Worm (Caenorhabditis elegans) whole organism, late embryonic: ENCODE data around the gene F01F1.14.
A peak's percentile ranks its signal among the peaks of the same experiment; 100 is the strongest.

Source experiments
- C08G9.2 ChIP-seq: sonication (generic microtip); optimal IDR thresholded peaks from 2 replicates; lab custom pipeline; 2016; ENCODE audit warnings: mild to moderate bottlenecking, missing genetic modification characterization, moderate library complexity, missing compliant biosample characterization
- C38D4.7 ChIP-seq: fragments of 200-800 bp; sonication (Bioruptor generic); optimal IDR thresholded peaks from 2 replicates; lab custom pipeline; 2018; ENCODE audit warnings: mild to moderate bottlenecking, missing genetic modification characterization, moderate library complexity, missing compliant biosample characterization
- Y22D7AL.16 ChIP-seq: sonication (generic microtip); optimal IDR thresholded peaks from 2 replicates; lab custom pipeline; 2016; ENCODE audit warnings: missing genetic modification characterization, missing compliant biosample characterization
- ahr-1 ChIP-seq: sonication (generic microtip); optimal IDR thresholded peaks from 2 replicates; lab custom pipeline; 2016; ENCODE audit warnings: missing genetic modification characterization, missing compliant biosample characterization
- ceh-18 ChIP-seq: sonication (generic microtip); optimal IDR thresholded peaks from 2 replicates; lab custom pipeline; 2016; ENCODE audit warnings: missing genetic modification characterization, missing compliant biosample characterization
- ceh-22 ChIP-seq: sonication (generic microtip); optimal IDR thresholded peaks from 2 replicates; lab custom pipeline; 2017; ENCODE audit warnings: missing biosample characterization, missing genetic modification characterization
- ceh-34 ChIP-seq: sonication (generic microtip); optimal IDR thresholded peaks from 2 replicates; lab custom pipeline; 2016; ENCODE audit warnings: mild to moderate bottlenecking, missing genetic modification characterization, missing compliant biosample characterization
- ceh-45 ChIP-seq: fragments of 200-800 bp; sonication (Bioruptor generic); IDR thresholded peaks from 2 replicates; pipeline ENCODE4 v1.3.6; 2022; ENCODE audit warnings: missing genetic modification reagents, missing genetic modification characterization, missing compliant biosample characterization
- ceh-48 ChIP-seq: sonication (generic microtip); optimal IDR thresholded peaks from 2 replicates; lab custom pipeline; 2016; ENCODE audit warnings: missing genetic modification characterization, inconsistent platforms, missing compliant biosample characterization
- ceh-9 ChIP-seq: sonication (generic microtip); optimal IDR thresholded peaks from 2 replicates; lab custom pipeline; 2016; ENCODE audit warnings: mild to moderate bottlenecking, missing genetic modification characterization, inconsistent platforms, missing compliant biosample characterization
- dmd-4 ChIP-seq: sonication (generic microtip); optimal IDR thresholded peaks from 2 replicates; lab custom pipeline; 2016; ENCODE audit warnings: borderline replicate concordance, missing genetic modification characterization, missing compliant biosample characterization
- ets-4 ChIP-seq: sonication (generic microtip); optimal IDR thresholded peaks from 2 replicates; lab custom pipeline; 2016; ENCODE audit warnings: missing genetic modification characterization, missing compliant biosample characterization
- fkh-10 ChIP-seq: fragments of 150-350 bp; optimal IDR thresholded peaks from 2 replicates; lab custom pipeline; 2014; ENCODE audit warnings: missing biosample characterization, missing genetic modification reagents, missing genetic modification characterization
- gmeb-2 ChIP-seq: sonication (generic microtip); optimal IDR thresholded peaks from 2 replicates; lab custom pipeline; 2016; ENCODE audit warnings: missing genetic modification characterization, inconsistent platforms, missing compliant biosample characterization
- hlh-30 ChIP-seq: sonication (generic microtip); optimal IDR thresholded peaks from 2 replicates; lab custom pipeline; 2017; ENCODE audit warnings: antibody characterized with exemption, missing genetic modification characterization, missing compliant biosample characterization; ENCODE audit not compliant: insufficient read depth
- mec-3 ChIP-seq: sonication (generic microtip); optimal IDR thresholded peaks from 2 replicates; lab custom pipeline; 2016; ENCODE audit warnings: borderline replicate concordance, missing genetic modification characterization, missing compliant biosample characterization
- nfya-1 ChIP-seq: sonication (generic microtip); optimal IDR thresholded peaks from 2 replicates; lab custom pipeline; 2017; ENCODE audit warnings: missing genetic modification characterization, mild to moderate bottlenecking, missing compliant biosample characterization, antibody characterized with exemption, moderate library complexity
- nhr-11 ChIP-seq: fragments of 150-350 bp; optimal IDR thresholded peaks from 2 replicates; lab custom pipeline; 2014; ENCODE audit warnings: missing biosample characterization, missing genetic modification characterization
- npax-4 ChIP-seq: sonication (generic microtip); optimal IDR thresholded peaks from 2 replicates; lab custom pipeline; 2016; ENCODE audit warnings: missing genetic modification characterization, missing compliant biosample characterization
- odd-2 ChIP-seq: sonication (generic microtip); optimal IDR thresholded peaks from 2 replicates; lab custom pipeline; 2017; ENCODE audit warnings: antibody characterized with exemption, mild to moderate bottlenecking, missing genetic modification characterization, missing compliant biosample characterization
- pag-3 ChIP-seq: sonication (generic microtip); optimal IDR thresholded peaks from 2 replicates; lab custom pipeline; 2016; ENCODE audit warnings: missing compliant biosample characterization, missing genetic modification characterization, borderline replicate concordance
- pat-9 ChIP-seq: fragments of 200-800 bp; sonication (Bioruptor generic); optimal IDR thresholded peaks from 2 replicates; lab custom pipeline; 2018; ENCODE audit warnings: mild to moderate bottlenecking, missing genetic modification characterization, moderate library complexity, missing compliant biosample characterization
- pha-4 ChIP-seq: fragments of 150-350 bp; optimal IDR thresholded peaks from 2 replicates; lab custom pipeline; 2018; ENCODE audit warnings: missing biosample characterization, missing genetic modification reagents, missing genetic modification characterization
- pqm-1 ChIP-seq: sonication (generic microtip); optimal IDR thresholded peaks from 2 replicates; lab custom pipeline; 2016; ENCODE audit warnings: missing genetic modification characterization, missing compliant biosample characterization
- rnt-1 ChIP-seq: sonication (generic microtip); optimal IDR thresholded peaks from 2 replicates; lab custom pipeline; 2016; ENCODE audit warnings: missing genetic modification characterization, missing compliant biosample characterization
- sox-2 ChIP-seq: fragments of 200-800 bp; sonication (Bioruptor generic); IDR thresholded peaks from 2 replicates; pipeline ENCODE4 v1.3.6; 2022; ENCODE audit warnings: missing genetic modification reagents, missing genetic modification characterization, missing compliant biosample characterization
- sox-4 ChIP-seq: sonication (generic microtip); optimal IDR thresholded peaks from 2 replicates; lab custom pipeline; 2017; ENCODE audit warnings: mild to moderate bottlenecking, missing genetic modification characterization, inconsistent platforms, missing compliant biosample characterization
- unc-42 ChIP-seq: sonication (generic microtip); optimal IDR thresholded peaks from 2 replicates; lab custom pipeline; 2016; ENCODE audit warnings: missing genotype, missing genetic modification characterization, missing compliant biosample characterization
- unc-55 ChIP-seq: sonication (generic microtip); optimal IDR thresholded peaks from 2 replicates; lab custom pipeline; 2017; ENCODE audit warnings: missing biosample characterization, missing genetic modification reagents, missing genetic modification characterization
- ztf-16 ChIP-seq: sonication (generic microtip); optimal IDR thresholded peaks from 2 replicates; lab custom pipeline; 2017; ENCODE audit warnings: missing genetic modification characterization, missing compliant biosample characterization

The F01F1.14 gene

ce11 chrIII:5906059-5906458, 23.3 kb upstream of the F01F1.14 start, which contains the start of gene dpff-1:
Gene dpff-1, minus strand, starts transcription at chrIII:5906346.
- TF ChIP-seq pqm-1 (no peak), npax-4 (tag; lab: Kevin White, UChicago) (no peak), ceh-48 (tag; lab: Kevin White, UChicago) (peak; percentile 85), sox-4 (no peak)
- TF ChIP-seq, all 69 proteins: peak for 1

- TF ChIP-seq nhr-11 (tag; lab: Kevin White, UChicago) (no peak), unc-42 (tag; lab: Kevin White, UChicago) (peak; percentile 80)
- TF ChIP-seq, all 69 proteins: peak for 1
These were observed 19.8 kb upstream of the F01F1.14 start for ce11 chrIII:5902558-5902957.

ce11 chrIII:5900709-5901108, 18.0 kb upstream of the F01F1.14 start:
- no peak for TF ChIP-seq gmeb-2
- TF ChIP-seq ahr-1 (tag; lab: Kevin White, UChicago), result no peak
- TF ChIP-seq unc-55 (GFP tag; lab: Kevin White, UChicago), result peak; percentile 8
- no peak for TF ChIP-seq C08G9.2 (tag; lab: Kevin White, UChicago)
- TF ChIP-seq ceh-9 (tag; lab: Kevin White, UChicago), result no peak
- TF ChIP-seq C38D4.7 (GFP tag; lab: Kevin White, UChicago), result no peak
- TF ChIP-seq Y22D7AL.16 (tag; lab: Kevin White, UChicago), result no peak
- no peak for TF ChIP-seq ztf-16 (tag; lab: Kevin White, UChicago)
- no peak for TF ChIP-seq ceh-34
- TF ChIP-seq odd-2 (tag; lab: Kevin White, UChicago), result no peak
- peak; percentile 39 for TF ChIP-seq hlh-30 (tag; lab: Kevin White, UChicago)
- no peak for TF ChIP-seq ceh-22
- TF ChIP-seq ets-4 (tag; lab: Kevin White, UChicago), result no peak

- TF ChIP-seq ceh-18 (tag; lab: Kevin White, UChicago) (peak; percentile 27), fkh-10 (GFP tag; lab: Kevin White, UChicago) (no peak), dmd-4 (tag; lab: Kevin White, UChicago) (no peak)
These were observed 15.9 kb upstream of the F01F1.14 start for ce11 chrIII:5898631-5899030.

ce11 chrIII:5897468-5897867, 14.7 kb upstream of the F01F1.14 start:
- TF ChIP-seq nfya-1 (tag; lab: Kevin White, UChicago) (no peak), pat-9 (no peak), pha-4 (tag; lab: Kevin White, UChicago) (no peak), sox-2 (GFP tag; lab: Robert Waterston, UW) (no peak), mec-3 (tag; lab: Kevin White, UChicago) (no peak), ahr-1 (tag; lab: Kevin White, UChicago) (no peak), C08G9.2 (tag; lab: Kevin White, UChicago) (no peak)
- TF ChIP-seq, all 69 proteins: peak for 0

ce11 chrIII:5895913-5896312, 13.2 kb upstream of the F01F1.14 start, which contains the start of gene pxl-1:
Gene pxl-1, minus strand, starts transcription at chrIII:5896013.
- no peak for TF ChIP-seq rnt-1 (tag; lab: Kevin White, UChicago)
- no peak for TF ChIP-seq unc-55 (GFP tag; lab: Kevin White, UChicago)
- TF ChIP-seq pag-3 (tag; lab: Kevin White, UChicago), result no peak
- TF ChIP-seq ceh-45 (GFP tag; lab: Robert Waterston, UW), result no peak
- TF ChIP-seq, all 69 proteins: peak for 0

ce11 chrIII:5892909-5893308, 10.2 kb upstream of the F01F1.14 start:
- TF ChIP-seq ceh-18 (tag; lab: Kevin White, UChicago) (peak; percentile 15), Y22D7AL.16 (tag; lab: Kevin White, UChicago) (no peak)
